Worm (Caenorhabditis elegans) whole organism, L3 larva: ENCODE measurements around the gene C01G12.9.

ENCODE experiments used
- aly-2 ChIP-seq: fragments of 150-350 bp; optimal IDR thresholded peaks from 2 replicates; lab custom pipeline; 2014; ENCODE audit warnings: missing biosample characterization, missing genetic modification characterization
- ama-1 ChIP-seq: fragments of 150-350 bp; optimal IDR thresholded peaks from 2 replicates; lab custom pipeline; 2018
- elt-3 ChIP-seq, 3 experiments: fragments of 150-350 bp in 1 of 3; sonication (generic microtip) in 2 of 3; optimal IDR thresholded peaks; 2 replicates in 2 of 3; 4 replicates in 1 of 3; lab custom pipeline; 2014 to 2017; ENCODE audit warnings: missing biosample characterization in 3 of 3, missing genetic modification characterization in 3 of 3
- fkh-2 ChIP-seq: fragments of 150-350 bp; optimal IDR thresholded peaks from 2 replicates; lab custom pipeline; 2014; ENCODE audit warnings: missing biosample characterization, missing genetic modification reagents, missing genetic modification characterization
- nfya-1 ChIP-seq: sonication (generic microtip); optimal IDR thresholded peaks from 2 replicates; lab custom pipeline; 2017; ENCODE audit warnings: missing genetic modification characterization, mild to moderate bottlenecking, missing compliant biosample characterization, antibody characterized with exemption, moderate library complexity; ENCODE audit not compliant: insufficient read depth
- nhr-11 ChIP-seq: fragments of 150-350 bp; optimal IDR thresholded peaks from 2 replicates; lab custom pipeline; 2014; ENCODE audit warnings: missing biosample characterization, missing genetic modification characterization
- nhr-28 ChIP-seq: fragments of 150-350 bp; optimal IDR thresholded peaks from 2 replicates; lab custom pipeline; 2014; ENCODE audit warnings: missing biosample characterization, missing genetic modification characterization
- nhr-77 ChIP-seq: fragments of 150-350 bp; optimal IDR thresholded peaks from 2 replicates; lab custom pipeline; 2014; ENCODE audit warnings: missing biosample characterization, missing genetic modification characterization
- pha-4 ChIP-seq: fragments of 150-350 bp; optimal IDR thresholded peaks from 2 replicates; lab custom pipeline; 2014; ENCODE audit warnings: missing biosample characterization, missing genetic modification reagents, missing genetic modification characterization
- skn-1 ChIP-seq: fragments of 150-350 bp; optimal IDR thresholded peaks from 2 replicates; lab custom pipeline; 2014; ENCODE audit warnings: missing biosample characterization, missing genetic modification characterization
- unc-39 ChIP-seq: sonication (generic microtip); optimal IDR thresholded peaks from 4 replicates; lab custom pipeline; 2017; ENCODE audit warnings: missing biosample characterization, missing genetic modification characterization

DNA sequence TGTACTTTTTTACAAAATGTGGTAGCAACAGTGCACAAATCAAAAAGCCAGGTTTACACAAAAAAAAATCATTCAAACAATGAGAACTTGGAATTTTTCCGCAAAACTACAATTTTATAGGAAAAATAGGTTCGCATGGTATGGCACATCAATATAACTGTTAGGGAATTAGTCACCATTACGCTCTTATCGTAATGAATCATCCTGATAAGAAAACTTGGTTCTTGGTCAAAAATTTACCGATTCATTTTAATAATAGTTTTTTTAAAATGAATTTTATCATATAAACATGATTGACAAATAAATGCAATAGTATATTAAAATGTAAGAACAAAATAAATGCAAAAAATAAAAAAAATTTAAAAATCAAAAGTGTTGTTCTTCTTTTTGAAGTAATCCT, 38.3 kb upstream of the C01G12.9 start:
- TF ChIP-seq nhr-11 (tag; lab: Kevin White, UChicago) (no peak), skn-1 (no peak), nhr-77 (tag; lab: Kevin White, UChicago) (no peak), elt-3 (tag; optimal IDR thresholded peaks at IDR 0.05; lab: Kevin White, UChicago) (no peak), nhr-28 (no peak), pha-4 (tag; lab: Kevin White, UChicago) (no peak), fkh-2 (no peak), nfya-1 (tag; lab: Kevin White, UChicago) (no peak), aly-2 (tag; lab: Kevin White, UChicago) (no peak), ama-1 (lab: Kevin White, UChicago) (no peak), unc-39 (no peak)
